Worm (Caenorhabditis elegans) whole organism, midembryonic: ENCODE data around the gene F23H12.7.

ENCODE experiments used
- klf-2 ChIP-seq: fragments of 200-800 bp; sonication (Bioruptor generic); conservative IDR thresholded peaks from 2 replicates; pipeline ENCODE4 v1.3.6; 2022; ENCODE audit warnings: missing genetic modification reagents, missing genetic modification characterization, missing compliant biosample characterization
- ref-1 ChIP-seq: fragments of 200-800 bp; sonication (Bioruptor generic); conservative IDR thresholded peaks from 2 replicates; pipeline ENCODE4 v1.3.6; 2022; ENCODE audit warnings: missing genetic modification reagents, missing genetic modification characterization, missing compliant biosample characterization
- ztf-23 ChIP-seq: fragments of 200-800 bp; sonication (Bioruptor generic); IDR thresholded peaks from 2 replicates; pipeline ENCODE4 v1.3.6; 2022; ENCODE audit warnings: missing genetic modification reagents, missing genetic modification characterization, missing compliant biosample characterization

- no peak for TF ChIP-seq ztf-23
- no peak for TF ChIP-seq klf-2
- TF ChIP-seq ref-1 (GFP tag; lab: Robert Waterston, UW), result no peak
These were observed 39.0 kb downstream of the F23H12.7 start, which contains the start of gene hrg-2 for ce11 chrV:12410416-12411001.
